Fruit fly (Drosophila melanogaster) whole organism, prepupa: ENCODE results near the gene Nup58.
A peak's percentile ranks its signal among the peaks of the same experiment; 100 is the strongest.

ENCODE experiments used
- Blimp-1 ChIP-seq: fragments of 200-800 bp; sonication (Bioruptor generic); optimal IDR thresholded peaks from 3 replicates; lab custom pipeline; 2017; ENCODE audit warnings: missing biosample characterization, missing genetic modification characterization, mild to moderate bottlenecking, moderate library complexity, missing genetic modification reagents
- CG10669 ChIP-seq: fragments of 200-800 bp; sonication (Bioruptor generic); optimal IDR thresholded peaks from 3 replicates; lab custom pipeline; 2018; ENCODE audit warnings: missing biosample characterization, mild to moderate bottlenecking, missing genetic modification characterization, moderate library complexity
- CG11294 ChIP-seq: fragments of 200-800 bp; sonication (Bioruptor generic); IDR thresholded peaks from 2 replicates; pipeline ENCODE4 v1.3.6; 2022; ENCODE audit warnings: missing biosample characterization, missing genetic modification characterization
- CG11762 ChIP-seq: fragments of 200-800 bp; sonication (Bioruptor generic); optimal IDR thresholded peaks from 3 replicates; lab custom pipeline; 2016; ENCODE audit warnings: missing biosample characterization, missing genetic modification characterization; ENCODE audit not compliant: insufficient read depth
- CG15336 ChIP-seq: fragments of 200-800 bp; sonication (Bioruptor generic); IDR thresholded peaks from 2 replicates; pipeline ENCODE4 v1.3.6; 2022; ENCODE audit warnings: missing biosample characterization, missing genetic modification characterization
- CG1621 ChIP-seq: fragments of 200-800 bp; sonication (Bioruptor generic); optimal IDR thresholded peaks from 3 replicates; lab custom pipeline; 2018; ENCODE audit warnings: missing biosample characterization, mild to moderate bottlenecking, missing genetic modification characterization
- CG31627 ChIP-seq: fragments of 200-800 bp; sonication (Bioruptor generic); optimal IDR thresholded peaks from 3 replicates; lab custom pipeline; 2016; ENCODE audit warnings: missing biosample characterization, missing genetic modification characterization
- CG32006 ChIP-seq: fragments of 200-800 bp; sonication (Bioruptor generic); optimal IDR thresholded peaks from 3 replicates; lab custom pipeline; 2017; ENCODE audit warnings: missing biosample characterization, mild to moderate bottlenecking, missing genetic modification characterization
- CG34406 ChIP-seq: fragments of 200-800 bp; sonication (Bioruptor generic); optimal IDR thresholded peaks from 3 replicates; lab custom pipeline; 2016; ENCODE audit warnings: missing biosample characterization, missing genetic modification characterization
- CG4318 ChIP-seq: fragments of 200-800 bp; sonication (Bioruptor generic); optimal IDR thresholded peaks from 3 replicates; lab custom pipeline; 2017; ENCODE audit warnings: missing biosample characterization, mild to moderate bottlenecking, missing genetic modification characterization
- CG6163 ChIP-seq: fragments of 200-800 bp; sonication (Bioruptor generic); IDR thresholded peaks from 3 replicates; pipeline ENCODE4 v1.3.6; 2022; ENCODE audit warnings: missing biosample characterization, missing genetic modification characterization
- CG6276 ChIP-seq: fragments of 200-800 bp; sonication (Bioruptor generic); optimal IDR thresholded peaks from 2 replicates; lab custom pipeline; 2017; ENCODE audit warnings: missing biosample characterization, mild to moderate bottlenecking, missing genetic modification characterization
- CG6792 ChIP-seq: fragments of 200-800 bp; sonication (Bioruptor generic); optimal IDR thresholded peaks from 3 replicates; lab custom pipeline; 2016; ENCODE audit warnings: missing biosample characterization, missing genetic modification characterization
- CG6854 ChIP-seq: fragments of 200-800 bp; sonication (Bioruptor generic); optimal IDR thresholded peaks from 2 replicates; lab custom pipeline; 2017; ENCODE audit warnings: missing biosample characterization, mild to moderate bottlenecking, missing genetic modification characterization
- CG8119 ChIP-seq: fragments of 200-800 bp; sonication (Bioruptor generic); IDR thresholded peaks from 3 replicates; pipeline ENCODE4 v1.3.6; 2022; ENCODE audit warnings: missing biosample characterization, missing genetic modification characterization
- CG8632 ChIP-seq: fragments of 200-800 bp; sonication (Bioruptor generic); optimal IDR thresholded peaks from 3 replicates; lab custom pipeline; 2016; ENCODE audit warnings: missing biosample characterization, missing genetic modification characterization
- CG9139 ChIP-seq: fragments of 200-800 bp; sonication (Bioruptor generic); optimal IDR thresholded peaks from 3 replicates; lab custom pipeline; 2017; ENCODE audit warnings: missing biosample characterization, mild to moderate bottlenecking, missing genetic modification characterization
- Eip75B ChIP-seq: fragments of 200-800 bp; sonication (Bioruptor generic); optimal IDR thresholded peaks from 3 replicates; lab custom pipeline; 2016; ENCODE audit warnings: missing biosample characterization, missing genetic modification characterization
- Eip78C ChIP-seq: fragments of 200-800 bp; sonication (Bioruptor generic); peaks from one replicate; lab custom pipeline; 2016; ENCODE audit warnings: missing biosample characterization, missing genetic modification characterization
- Ets21C ChIP-seq: fragments of 200-800 bp; sonication (Bioruptor generic); optimal IDR thresholded peaks from 3 replicates; lab custom pipeline; 2016; ENCODE audit warnings: missing biosample characterization, missing genetic modification characterization
- Ets96B ChIP-seq: fragments of 200-800 bp; optimal IDR thresholded peaks from 2 replicates; lab custom pipeline; 2019; ENCODE audit warnings: missing biosample characterization, mild to moderate bottlenecking, missing genetic modification characterization, moderate library complexity
- Hr38 ChIP-seq: sonication (Bioruptor generic); optimal IDR thresholded peaks from 2 replicates; lab custom pipeline; 2016; ENCODE audit warnings: missing biosample characterization, missing genetic modification characterization
- Hr39 ChIP-seq: fragments of 200-800 bp; sonication (Bioruptor generic); optimal IDR thresholded peaks from 2 replicates; lab custom pipeline; 2016; ENCODE audit warnings: missing biosample characterization, missing genetic modification characterization
- Hr4 ChIP-seq: fragments of 200-800 bp; sonication (Bioruptor generic); optimal IDR thresholded peaks from 3 replicates; lab custom pipeline; 2016; ENCODE audit warnings: missing biosample characterization, missing genetic modification characterization
- Lpt ChIP-seq: fragments of 200-800 bp; sonication (Bioruptor generic); optimal IDR thresholded peaks from 3 replicates; lab custom pipeline; 2016; ENCODE audit warnings: missing biosample characterization, missing genetic modification characterization
- Met ChIP-seq: fragments of 200-800 bp; sonication (Bioruptor generic); optimal IDR thresholded peaks from 3 replicates; lab custom pipeline; 2016; ENCODE audit warnings: missing biosample characterization, missing genetic modification characterization
- Smox ChIP-seq: fragments of 200-800 bp; sonication (Bioruptor generic); optimal IDR thresholded peaks from 3 replicates; lab custom pipeline; 2016; ENCODE audit warnings: missing biosample characterization, missing genetic modification characterization
- Sox102F ChIP-seq: fragments of 200-800 bp; sonication (Bioruptor generic); optimal IDR thresholded peaks from 2 replicates; lab custom pipeline; 2016; ENCODE audit warnings: missing biosample characterization, mild to moderate bottlenecking, missing genetic modification characterization
- Sox15 ChIP-seq: fragments of 200-800 bp; sonication (Bioruptor generic); optimal IDR thresholded peaks from 3 replicates; lab custom pipeline; 2016; ENCODE audit warnings: missing biosample characterization, missing genetic modification characterization
- achi ChIP-seq: fragments of 200-800 bp; sonication (Bioruptor generic); optimal IDR thresholded peaks from 3 replicates; lab custom pipeline; 2016; ENCODE audit warnings: missing biosample characterization, missing genetic modification characterization
- acj6 ChIP-seq: fragments of 200-800 bp; sonication (Bioruptor generic); optimal IDR thresholded peaks from 3 replicates; lab custom pipeline; 2016; ENCODE audit warnings: missing biosample characterization, missing genetic modification characterization
- cyc ChIP-seq: fragments of 200-800 bp; sonication (Bioruptor generic); optimal IDR thresholded peaks from 3 replicates; lab custom pipeline; 2016; ENCODE audit warnings: missing biosample characterization, missing genetic modification characterization
- dac ChIP-seq: fragments of 200-800 bp; sonication (Bioruptor generic); optimal IDR thresholded peaks from 2 replicates; lab custom pipeline; 2017; ENCODE audit warnings: missing biosample characterization, mild to moderate bottlenecking, missing genetic modification characterization
- dsx ChIP-seq: fragments of 200-800 bp; optimal IDR thresholded peaks from 3 replicates; lab custom pipeline; 2019; ENCODE audit warnings: missing biosample characterization, mild to moderate bottlenecking, missing genetic modification characterization, moderate library complexity; ENCODE audit not compliant: poor library complexity, severe bottlenecking
- eg ChIP-seq: fragments of 200-800 bp; sonication (Bioruptor generic); IDR thresholded peaks from 3 replicates; pipeline ENCODE4 v1.3.6; 2022; ENCODE audit warnings: missing biosample characterization, missing genetic modification characterization
- esn ChIP-seq: fragments of 200-800 bp; sonication (Bioruptor generic); optimal IDR thresholded peaks from 2 replicates; lab custom pipeline; 2016; ENCODE audit warnings: missing biosample characterization, mild to moderate bottlenecking, missing genetic modification characterization, moderate library complexity
- fkh ChIP-seq: fragments of 200-800 bp; sonication (Bioruptor generic); optimal IDR thresholded peaks from 3 replicates; lab custom pipeline; 2017; ENCODE audit warnings: missing biosample characterization, mild to moderate bottlenecking, missing genetic modification characterization, moderate library complexity
- net ChIP-seq: fragments of 200-800 bp; sonication (Bioruptor generic); optimal IDR thresholded peaks from 3 replicates; lab custom pipeline; 2016; ENCODE audit warnings: missing biosample characterization, missing genetic modification characterization
- ss ChIP-seq, 2 experiments: fragments of 200-800 bp; sonication (Bioruptor generic); optimal IDR thresholded peaks; 2 replicates in 1 of 2; 3 replicates in 1 of 2; lab custom pipeline; 2017 to 2018; ENCODE audit warnings: mild to moderate bottlenecking in 2 of 2, missing biosample characterization in 2 of 2, missing genetic modification characterization in 2 of 2, moderate library complexity in 1 of 2
- svp ChIP-seq: fragments of 200-800 bp; sonication (Bioruptor generic); peaks from one replicate; lab custom pipeline; 2016; ENCODE audit warnings: missing biosample characterization, missing genetic modification characterization
- vri ChIP-seq: fragments of 200-800 bp; sonication (Bioruptor generic); optimal IDR thresholded peaks from 3 replicates; lab custom pipeline; 2016; ENCODE audit warnings: missing biosample characterization, mild to moderate bottlenecking, missing genetic modification characterization

Gene Nup58

dm6 chr3R:19627792-19628522, 16.9 kb upstream of the Nup58 start (continued):
- TF ChIP-seq net (GFP tag; lab: Kevin White, UChicago) (no peak), CG32006 (GFP tag; lab: Kevin White, UChicago) (peak; percentile 40), CG10669 (GFP tag; lab: Kevin White, UChicago) (no peak), Hr38 (GFP tag; lab: Kevin White, UChicago) (no peak)

dm6 chr3R:19632685-19633116, 12.1 kb upstream of the Nup58 start, which contains the start of gene CG6231:
TSS of gene CG6231 (minus strand) at chr3R:19632718.
- TF ChIP-seq Lpt (GFP tag; lab: Kevin White, UChicago) (no peak), Hr39 (GFP tag; lab: Kevin White, UChicago) (no peak), dsx (no peak), Sox15 (GFP tag; lab: Kevin White, UChicago) (no peak), CG15336 (GFP tag; lab: Robert Waterston, UW) (peak; percentile 29; the same call in 1 of the 2 replicates), fkh (GFP tag; lab: Kevin White, UChicago) (no peak), CG8119 (GFP tag; lab: Robert Waterston, UW) (no peak; the same call in 2 of the 3 replicates), CG1621 (tag; lab: Kevin White, UChicago) (no peak), CG6854 (GFP tag; lab: Kevin White, UChicago) (no peak), CG6163 (GFP tag; lab: Robert Waterston, UW) (peak; percentile 44; the same call in 1 of the 3 replicates), Eip78C (GFP tag; lab: Kevin White, UChicago) (peak; percentile 26)

- TF ChIP-seq Smox (GFP tag; lab: Kevin White, UChicago) (no peak), eg (GFP tag; lab: Robert Waterston, UW) (no peak), CG6792 (GFP tag; lab: Kevin White, UChicago) (no peak), CG9139 (GFP tag; lab: Kevin White, UChicago) (no peak), vri (GFP tag; lab: Kevin White, UChicago) (no peak), CG6854 (GFP tag; lab: Kevin White, UChicago) (no peak), Met (GFP tag; lab: Kevin White, UChicago) (no peak), Hr4 (GFP tag; lab: Kevin White, UChicago) (no peak), CG34406 (GFP tag; lab: Kevin White, UChicago) (no peak), Ets96B (no peak), dsx (no peak), acj6 (GFP tag; lab: Kevin White, UChicago) (no peak), Eip78C (GFP tag; lab: Kevin White, UChicago) (no peak), net (GFP tag; lab: Kevin White, UChicago) (no peak), Blimp-1 (GFP tag; lab: Kevin White, UChicago) (no peak), Ets21C (GFP tag; lab: Kevin White, UChicago) (no peak), Sox102F (GFP tag; lab: Kevin White, UChicago) (no peak)
- TF ChIP-seq, all 60 proteins: peak for 0
Measured at dm6 chr3R:19634649-19635048, 10.2 kb upstream of the Nup58 start, which contains the start of gene CG34138. TSS of gene CG34138 (plus strand) at chr3R:19634949.

dm6 chr3R:19638004-19638403, 6.8 kb upstream of the Nup58 start:
- TF ChIP-seq Eip75B (GFP tag; lab: Kevin White, UChicago) (no peak), CG6792 (GFP tag; lab: Kevin White, UChicago) (no peak), achi (GFP tag; lab: Kevin White, UChicago) (no peak), svp (GFP tag; lab: Kevin White, UChicago) (peak; percentile 91)

dm6 chr3R:19641058-19641457, 3.8 kb upstream of the Nup58 start:
- peak; percentile 83 for TF ChIP-seq svp (GFP tag; lab: Kevin White, UChicago)
- TF ChIP-seq CG10669 (GFP tag; lab: Kevin White, UChicago), result no peak
- peak; percentile 43 for TF ChIP-seq CG9139 (GFP tag; lab: Kevin White, UChicago)
- peak; percentile 32; the same call in 1 of the 3 replicates for TF ChIP-seq eg (GFP tag; lab: Robert Waterston, UW)
- TF ChIP-seq ss (GFP tag; optimal IDR thresholded peaks at IDR 0.05; lab: Kevin White, UChicago), result no peak
- TF ChIP-seq CG31627, result no peak
- TF ChIP-seq cyc (GFP tag; lab: Kevin White, UChicago), result no peak
- no peak for TF ChIP-seq CG4318
- no peak for TF ChIP-seq Hr38 (GFP tag; lab: Kevin White, UChicago)
- no peak for TF ChIP-seq net (GFP tag; lab: Kevin White, UChicago)
- TF ChIP-seq CG6276 (GFP tag; lab: Kevin White, UChicago), result no peak
- TF ChIP-seq CG11294, result no peak
- TF ChIP-seq esn (GFP tag; lab: Kevin White, UChicago), result no peak
- no peak for TF ChIP-seq dac
- TF ChIP-seq Lpt (GFP tag; lab: Kevin White, UChicago), result no peak
- TF ChIP-seq CG11762 (GFP tag; lab: Kevin White, UChicago), result no peak
- TF ChIP-seq CG32006 (GFP tag; lab: Kevin White, UChicago), result no peak
- TF ChIP-seq Met (GFP tag; lab: Kevin White, UChicago), result no peak
- no peak for TF ChIP-seq CG8632 (GFP tag; lab: Kevin White, UChicago)
- no peak for TF ChIP-seq acj6 (GFP tag; lab: Kevin White, UChicago)
